Worm (Caenorhabditis elegans) whole organism, mixed stage, embryonic: ENCODE measurements around the gene trmt-10C.2.

Source experiments
- M03D4.4 ChIP-seq: sonication (generic microtip); optimal IDR thresholded peaks from 2 replicates; lab custom pipeline; 2017; ENCODE audit warnings: mild to moderate bottlenecking, missing genetic modification characterization, missing compliant biosample characterization
- bed-3 ChIP-seq: fragments of 200-800 bp; sonication (Bioruptor generic); optimal IDR thresholded peaks from 3 replicates; lab custom pipeline; 2018; ENCODE audit warnings: mild to moderate bottlenecking, missing genetic modification characterization, moderate library complexity, missing compliant biosample characterization
- blmp-1 ChIP-seq: fragments of 150-350 bp; optimal IDR thresholded peaks from 2 replicates; lab custom pipeline; 2014; ENCODE audit warnings: missing biosample characterization, missing genetic modification characterization
- ceh-39 ChIP-seq: fragments of 150-350 bp; optimal IDR thresholded peaks from 2 replicates; lab custom pipeline; 2014; ENCODE audit warnings: missing biosample characterization, missing genetic modification characterization
- ceh-43 ChIP-seq: fragments of 200-800 bp; sonication (Bioruptor generic); optimal IDR thresholded peaks from 2 replicates; lab custom pipeline; 2018; ENCODE audit warnings: mild to moderate bottlenecking, missing genetic modification characterization, moderate library complexity, missing compliant biosample characterization
- ceh-83 ChIP-seq: fragments of 200-800 bp; sonication (Bioruptor generic); optimal IDR thresholded peaks from 2 replicates; lab custom pipeline; 2018; ENCODE audit warnings: mild to moderate bottlenecking, missing genetic modification characterization, missing compliant biosample characterization
- ces-1 ChIP-seq: fragments of 150-350 bp; optimal IDR thresholded peaks from 2 replicates; lab custom pipeline; 2014; ENCODE audit warnings: missing biosample characterization, missing genetic modification reagents, missing genetic modification characterization
- cnd-1 ChIP-seq: fragments of 200-800 bp; sonication (Bioruptor generic); optimal IDR thresholded peaks from 2 replicates; lab custom pipeline; 2018; ENCODE audit warnings: mild to moderate bottlenecking, missing genetic modification characterization, missing compliant biosample characterization
- drap-1 ChIP-seq: fragments of 200-800 bp; sonication (Bioruptor generic); optimal IDR thresholded peaks from 3 replicates; lab custom pipeline; 2018; ENCODE audit warnings: mild to moderate bottlenecking, missing genetic modification characterization, missing compliant biosample characterization
- elt-1 ChIP-seq: sonication (generic microtip); optimal IDR thresholded peaks from 2 replicates; lab custom pipeline; 2017; ENCODE audit warnings: missing genetic modification characterization, mild to moderate bottlenecking, missing compliant biosample characterization, antibody characterized with exemption, moderate library complexity, borderline replicate concordance; ENCODE audit not compliant: insufficient read depth
- elt-3 ChIP-seq: fragments of 150-350 bp; optimal IDR thresholded peaks from 2 replicates; lab custom pipeline; 2014; ENCODE audit warnings: missing biosample characterization, missing genetic modification characterization
- flh-1 ChIP-seq: fragments of 200-800 bp; sonication (Bioruptor generic); optimal IDR thresholded peaks from 2 replicates; lab custom pipeline; 2018; ENCODE audit warnings: mild to moderate bottlenecking, missing genetic modification characterization, moderate library complexity, missing compliant biosample characterization
- ham-2 ChIP-seq: fragments of 200-800 bp; sonication (Bioruptor generic); optimal IDR thresholded peaks from 2 replicates; lab custom pipeline; 2018; ENCODE audit warnings: mild to moderate bottlenecking, missing genetic modification characterization, missing compliant biosample characterization
- hlh-1 ChIP-seq: fragments of 150-350 bp; optimal IDR thresholded peaks from 2 replicates; lab custom pipeline; 2014; ENCODE audit warnings: missing biosample characterization, missing genetic modification reagents, missing genetic modification characterization
- lin-13 ChIP-seq: fragments of 150-350 bp; optimal IDR thresholded peaks from 2 replicates; lab custom pipeline; 2014; ENCODE audit warnings: missing biosample characterization, missing genetic modification characterization
- lin-32 ChIP-seq: fragments of 200-800 bp; sonication (Bioruptor generic); optimal IDR thresholded peaks from 2 replicates; lab custom pipeline; 2018; ENCODE audit warnings: mild to moderate bottlenecking, missing genetic modification characterization, missing compliant biosample characterization
- lsy-2 ChIP-seq: fragments of 150-350 bp; optimal IDR thresholded peaks from 2 replicates; lab custom pipeline; 2014; ENCODE audit warnings: missing biosample characterization, missing genetic modification characterization
- mab-5 ChIP-seq: fragments of 150-350 bp; optimal IDR thresholded peaks from 2 replicates; lab custom pipeline; 2014; ENCODE audit warnings: missing biosample characterization, missing genetic modification characterization
- mep-1 ChIP-seq: fragments of 150-350 bp; optimal IDR thresholded peaks from 2 replicates; lab custom pipeline; 2017; ENCODE audit warnings: missing biosample characterization, missing genetic modification reagents, missing genetic modification characterization, inconsistent platforms
- mls-2 ChIP-seq: sonication (generic microtip); optimal IDR thresholded peaks from 2 replicates; lab custom pipeline; 2016; ENCODE audit warnings: mild to moderate bottlenecking, missing genetic modification characterization, moderate library complexity, missing compliant biosample characterization
- nhr-12 ChIP-seq: fragments of 150-350 bp; optimal IDR thresholded peaks from 2 replicates; lab custom pipeline; 2014; ENCODE audit warnings: missing biosample characterization, missing genetic modification characterization
- nhr-2 ChIP-seq: fragments of 150-350 bp; optimal IDR thresholded peaks from 2 replicates; lab custom pipeline; 2014; ENCODE audit warnings: missing biosample characterization, missing genetic modification characterization
- nhr-237 ChIP-seq: fragments of 150-350 bp; optimal IDR thresholded peaks from 2 replicates; lab custom pipeline; 2014; ENCODE audit warnings: missing biosample characterization, missing genetic modification characterization
- nhr-28 ChIP-seq: fragments of 150-350 bp; optimal IDR thresholded peaks from 2 replicates; lab custom pipeline; 2014; ENCODE audit warnings: missing biosample characterization, missing genetic modification characterization
- nhr-76 ChIP-seq: sonication (generic microtip); optimal IDR thresholded peaks from 2 replicates; lab custom pipeline; 2017; ENCODE audit warnings: missing biosample characterization, missing genetic modification characterization
- pha-4 ChIP-seq: fragments of 150-350 bp; optimal IDR thresholded peaks from 2 replicates; lab custom pipeline; 2018; ENCODE audit warnings: missing biosample characterization, missing genetic modification reagents, missing genetic modification characterization
- sem-2 ChIP-seq: fragments of 200-800 bp; sonication (Bioruptor generic); optimal IDR thresholded peaks from 2 replicates; lab custom pipeline; 2018; ENCODE audit warnings: mild to moderate bottlenecking, missing genetic modification characterization, missing compliant biosample characterization
- snpc-4 ChIP-seq: fragments of 150-350 bp; optimal IDR thresholded peaks from 2 replicates; lab custom pipeline; 2014; ENCODE audit warnings: missing biosample characterization, missing genetic modification characterization
- sptf-1 ChIP-seq: sonication (generic microtip); optimal IDR thresholded peaks from 2 replicates; lab custom pipeline; 2017; ENCODE audit warnings: mild to moderate bottlenecking, missing genetic modification characterization, moderate library complexity, missing compliant biosample characterization
- tbx-8 ChIP-seq: fragments of 200-800 bp; sonication (Bioruptor generic); optimal IDR thresholded peaks from 2 replicates; lab custom pipeline; 2018; ENCODE audit warnings: mild to moderate bottlenecking, missing genetic modification characterization, moderate library complexity, missing compliant biosample characterization
- unc-120 ChIP-seq: sonication (generic microtip); optimal IDR thresholded peaks from 2 replicates; lab custom pipeline; 2017; ENCODE audit warnings: missing genetic modification characterization, missing compliant biosample characterization; ENCODE audit not compliant: poor library complexity, severe bottlenecking
- unc-39 ChIP-seq: fragments of 150-350 bp; optimal IDR thresholded peaks from 2 replicates; lab custom pipeline; 2014; ENCODE audit warnings: missing biosample characterization, missing genetic modification characterization
- unc-62 ChIP-seq: fragments of 150-350 bp; optimal IDR thresholded peaks from 2 replicates; lab custom pipeline; 2014; ENCODE audit warnings: missing biosample characterization, missing genetic modification reagents, missing genetic modification characterization
- zip-8 ChIP-seq: fragments of 150-350 bp; optimal IDR thresholded peaks from 2 replicates; lab custom pipeline; 2014; ENCODE audit warnings: missing biosample characterization, missing genetic modification characterization
- ztf-11 ChIP-seq: fragments of 150-350 bp; optimal IDR thresholded peaks from 2 replicates; lab custom pipeline; 2014; ENCODE audit warnings: missing biosample characterization, missing genetic modification characterization

trmt-10C.2 gene

DNA sequence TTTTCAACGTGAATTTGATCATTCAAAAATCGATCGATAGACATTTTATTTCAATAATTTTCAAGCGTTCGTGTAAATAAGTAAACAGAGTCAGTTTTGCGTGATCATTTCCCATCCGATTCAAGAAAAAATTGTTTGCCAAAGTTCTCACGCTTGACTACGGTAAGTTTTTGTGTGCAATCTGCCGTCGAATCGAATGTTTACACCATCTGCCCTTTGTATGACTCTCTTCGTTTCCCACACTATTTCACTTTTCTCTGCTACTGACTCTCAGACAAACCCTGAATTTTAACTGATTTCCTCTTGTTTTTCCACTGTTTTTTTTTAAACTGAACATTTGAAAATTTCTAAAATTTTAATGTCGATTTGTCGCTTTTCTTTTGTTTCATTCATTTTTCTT, 1.3 kb upstream of the trmt-10C.2 start:
- TF ChIP-seq sem-2, result no peak
- TF ChIP-seq ceh-43, result no peak
- no peak for TF ChIP-seq ham-2 (GFP tag; lab: Kevin White, UChicago)
- TF ChIP-seq lin-32 (GFP tag; lab: Kevin White, UChicago), result no peak
- peak; percentile 70 for TF ChIP-seq pha-4 (tag; lab: Kevin White, UChicago)
- peak; percentile 84 for TF ChIP-seq mep-1 (tag; lab: Kevin White, UChicago)
- TF ChIP-seq drap-1, result peak; percentile 52
- no peak for TF ChIP-seq snpc-4 (tag; lab: Kevin White, UChicago)
- TF ChIP-seq nhr-76 (tag; lab: Kevin White, UChicago), result no peak
- TF ChIP-seq tbx-8, result no peak
- TF ChIP-seq unc-120, result peak; percentile 32
- TF ChIP-seq nhr-237, result peak; percentile 81
- TF ChIP-seq cnd-1 (tag; lab: Kevin White, UChicago), result peak; percentile 71
- no peak for TF ChIP-seq zip-8 (tag; lab: Kevin White, UChicago)
- TF ChIP-seq sptf-1 (tag; lab: Kevin White, UChicago), result peak; percentile 61
- TF ChIP-seq unc-39 (tag; lab: Kevin White, UChicago), result no peak
- no peak for TF ChIP-seq nhr-2 (tag; lab: Kevin White, UChicago)
- peak; percentile 63 for TF ChIP-seq lin-13 (tag; lab: Kevin White, UChicago)
- TF ChIP-seq nhr-28 (tag; lab: Kevin White, UChicago), result no peak
- TF ChIP-seq bed-3 (GFP tag; lab: Kevin White, UChicago), result no peak
- TF ChIP-seq lsy-2, result peak; percentile 96
- no peak for TF ChIP-seq blmp-1
- TF ChIP-seq hlh-1, result peak; percentile 55
- TF ChIP-seq elt-3 (tag; lab: Kevin White, UChicago), result peak; percentile 18
- TF ChIP-seq unc-62 (GFP tag; lab: Kevin White, UChicago), result no peak
- TF ChIP-seq M03D4.4, result no peak
- no peak for TF ChIP-seq mls-2 (tag; lab: Kevin White, UChicago)
- TF ChIP-seq flh-1 (GFP tag; lab: Kevin White, UChicago), result no peak
- TF ChIP-seq ceh-83, result no peak
- peak; percentile 54 for TF ChIP-seq ces-1 (GFP tag; lab: Kevin White, UChicago)
- TF ChIP-seq mab-5 (tag; lab: Kevin White, UChicago), result peak; percentile 20
- no peak for TF ChIP-seq elt-1
- no peak for TF ChIP-seq ztf-11 (tag; lab: Kevin White, UChicago)
- TF ChIP-seq ceh-39 (tag; lab: Kevin White, UChicago), result peak; percentile 56
- no peak for TF ChIP-seq nhr-12 (tag; lab: Kevin White, UChicago)

DNA sequence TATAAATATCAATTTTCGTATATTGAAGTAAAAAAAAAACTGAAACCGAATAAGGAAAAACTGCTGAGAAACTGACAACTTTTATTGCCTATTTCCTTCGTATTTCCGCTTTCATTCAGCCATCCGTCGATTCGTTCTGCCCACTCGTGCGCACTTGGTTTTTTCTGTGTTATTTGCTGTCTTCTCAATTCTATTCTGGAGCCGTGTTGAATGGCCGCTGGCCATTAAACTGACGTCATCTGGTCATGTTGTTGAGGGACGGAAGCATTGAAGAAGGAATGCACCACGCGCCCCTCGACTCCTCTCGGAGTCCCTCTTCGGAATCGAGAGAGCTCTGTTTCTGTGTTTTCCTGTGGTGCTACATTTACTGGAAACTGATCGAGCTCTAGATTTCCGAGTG, 2.5 kb downstream of the trmt-10C.2 start:
- no peak for TF ChIP-seq cnd-1 (tag; lab: Kevin White, UChicago)
- no peak for TF ChIP-seq elt-3 (tag; lab: Kevin White, UChicago)
- TF ChIP-seq mep-1 (tag; lab: Kevin White, UChicago), result no peak
- no peak for TF ChIP-seq ces-1 (GFP tag; lab: Kevin White, UChicago)
- TF ChIP-seq blmp-1, result no peak
- TF ChIP-seq flh-1 (GFP tag; lab: Kevin White, UChicago), result no peak
- no peak for TF ChIP-seq sptf-1 (tag; lab: Kevin White, UChicago)
- no peak for TF ChIP-seq drap-1
- TF ChIP-seq unc-39 (tag; lab: Kevin White, UChicago), result no peak
- no peak for TF ChIP-seq sem-2
- TF ChIP-seq hlh-1, result no peak
- no peak for TF ChIP-seq zip-8 (tag; lab: Kevin White, UChicago)
- no peak for TF ChIP-seq M03D4.4
- TF ChIP-seq ham-2 (GFP tag; lab: Kevin White, UChicago), result no peak

- no peak for TF ChIP-seq hlh-1
- no peak for TF ChIP-seq nhr-12 (tag; lab: Kevin White, UChicago)
- TF ChIP-seq ceh-39 (tag; lab: Kevin White, UChicago), result no peak
- no peak for TF ChIP-seq lin-13 (tag; lab: Kevin White, UChicago)
- TF ChIP-seq mep-1 (tag; lab: Kevin White, UChicago), result no peak
- no peak for TF ChIP-seq snpc-4 (tag; lab: Kevin White, UChicago)
These were observed 4.3 kb downstream of the trmt-10C.2 start for ce11 chrIII:6350424-6350823.

DNA sequence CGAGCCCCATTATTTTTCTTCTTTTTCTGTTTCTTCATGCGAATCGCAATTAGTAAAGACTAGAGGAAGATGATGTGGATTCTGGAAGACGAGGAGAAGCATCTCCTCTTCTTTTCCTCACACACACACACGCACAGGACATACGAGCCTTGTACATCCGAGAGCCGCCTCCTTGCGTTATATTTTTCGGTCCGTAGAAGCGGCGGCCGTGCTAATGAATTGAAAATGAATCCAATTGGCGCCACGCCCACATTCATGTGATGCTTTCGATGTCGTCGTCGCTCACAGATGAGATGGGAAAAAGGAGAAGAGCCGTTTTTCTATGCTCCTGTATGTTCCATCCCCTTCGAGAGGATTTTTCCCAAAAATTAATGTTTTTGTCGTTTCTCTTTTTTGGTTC, 5.4 kb downstream of the trmt-10C.2 start:
- TF ChIP-seq lin-32 (GFP tag; lab: Kevin White, UChicago) (no peak), ceh-43 (no peak), lin-13 (tag; lab: Kevin White, UChicago) (no peak), nhr-2 (tag; lab: Kevin White, UChicago) (no peak), mls-2 (tag; lab: Kevin White, UChicago) (no peak), elt-1 (no peak), nhr-237 (no peak), mep-1 (tag; lab: Kevin White, UChicago) (no peak), elt-3 (tag; lab: Kevin White, UChicago) (no peak), ham-2 (GFP tag; lab: Kevin White, UChicago) (no peak), sem-2 (no peak), unc-120 (no peak), ceh-39 (tag; lab: Kevin White, UChicago) (no peak), hlh-1 (no peak), ztf-11 (tag; lab: Kevin White, UChicago) (no peak), blmp-1 (no peak), M03D4.4 (no peak), unc-62 (GFP tag; lab: Kevin White, UChicago) (no peak)
